Fruit fly (Drosophila melanogaster): ENCODE measurements around the gene Sfp24Bd.

Gene Sfp24Bd

DNA sequence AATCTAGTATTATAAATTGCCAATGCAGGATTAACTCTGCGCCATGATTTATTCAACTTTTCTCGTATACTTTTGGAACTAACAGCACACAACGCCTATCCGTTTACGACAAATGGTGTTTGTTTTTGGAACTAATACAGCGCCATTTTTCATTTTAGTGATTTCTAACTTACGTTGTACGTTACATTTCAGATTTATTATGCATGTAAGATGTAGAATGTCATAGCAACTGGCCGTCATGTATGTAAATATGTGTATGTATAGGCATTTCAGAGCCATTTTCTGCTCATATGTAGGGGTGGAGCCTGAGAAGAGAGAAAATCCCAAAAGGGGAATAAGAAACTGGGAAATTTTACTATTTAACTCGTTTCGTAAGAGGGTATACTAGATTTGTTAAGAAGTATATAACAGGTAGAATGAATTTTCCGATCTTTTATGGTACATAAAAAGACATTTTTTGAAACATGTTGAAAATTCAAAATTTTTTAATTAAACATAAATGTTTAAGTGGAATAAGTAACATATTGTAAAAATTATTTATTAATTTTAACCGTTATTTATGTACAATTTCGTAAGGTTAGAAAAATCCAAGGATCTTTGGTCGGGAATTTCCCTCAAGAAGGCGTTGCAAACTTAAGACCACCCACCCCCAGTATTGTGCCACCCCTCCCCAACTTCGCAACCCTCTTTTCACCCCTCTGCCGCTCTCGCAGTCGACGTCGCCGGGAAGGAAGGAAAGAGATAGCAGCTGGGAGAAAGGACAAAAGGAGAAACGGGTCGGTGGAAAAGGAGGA is 11.4 kb downstream of the Sfp24Bd start (continued):
- TF ChIP-seq CG11093 (GFP tag; IDR thresholded peaks at IDR 0.05) = 0 out of 3 replicates have a peak, but pooled peaks have one; percentile 31
- no peak for TF ChIP-seq gt (GFP tag; IDR thresholded peaks at IDR 0.05)
- TF ChIP-seq ash1 (GFP tag; optimal IDR thresholded peaks at IDR 0.05) = no peak
- TF ChIP-seq Camta (GFP tag; optimal IDR thresholded peaks at IDR 0.05) = peak; percentile 16
- TF ChIP-seq Antp (GFP tag; optimal IDR thresholded peaks at IDR 0.05) = peak; percentile 58
- TF ChIP-seq CG34376 (GFP tag; optimal IDR thresholded peaks at IDR 0.05) = peak; percentile 7
- peak; percentile 69 for TF ChIP-seq CG10321 (GFP tag; IDR thresholded peaks at IDR 0.05)
- TF ChIP-seq slou (GFP tag; optimal IDR thresholded peaks at IDR 0.05) = no peak
- TF ChIP-seq CG6854 (GFP tag; optimal IDR thresholded peaks at IDR 0.05) = no peak
- TF ChIP-seq CG8924 (tag; optimal IDR thresholded peaks at IDR 0.05) = peak; percentile 7
- no peak for TF ChIP-seq lov (optimal IDR thresholded peaks at IDR 0.05)
- no peak for TF ChIP-seq lov (GFP tag; IDR thresholded peaks at IDR 0.05)
- peak; percentile 55 for TF ChIP-seq Myb (GFP tag; optimal IDR thresholded peaks at IDR 0.05)
- no peak for TF ChIP-seq CG12299 (tag; optimal IDR thresholded peaks at IDR 0.05)
- TF ChIP-seq ac (GFP tag; optimal IDR thresholded peaks at IDR 0.05) = no peak
- peak; percentile 51 for TF ChIP-seq CG9817 (tag; optimal IDR thresholded peaks at IDR 0.05)
- no peak for TF ChIP-seq CG7786 (GFP tag; optimal IDR thresholded peaks at IDR 0.05)
- peak; percentile 72 for TF ChIP-seq abd-A (tag; optimal IDR thresholded peaks at IDR 0.05)
- TF ChIP-seq CG14050 (GFP tag; IDR thresholded peaks at IDR 0.05) = no peak
- no peak for TF ChIP-seq schlank (tag; optimal IDR thresholded peaks at IDR 0.05)
- TF ChIP-seq grau (tag; optimal IDR thresholded peaks at IDR 0.05) = peak; percentile 49
- TF ChIP-seq disco-r (GFP tag; optimal IDR thresholded peaks at IDR 0.05) = peak; percentile 10
- TF ChIP-seq CG18764 (GFP tag; optimal IDR thresholded peaks at IDR 0.05) = peak; percentile 36
- no peak for TF ChIP-seq klu (GFP tag; IDR thresholded peaks at IDR 0.05)
- TF ChIP-seq CG10543 (GFP tag; optimal IDR thresholded peaks at IDR 0.05) = no peak
- no peak for TF ChIP-seq Oli (tag; optimal IDR thresholded peaks at IDR 0.05)
- TF ChIP-seq CG1832 (GFP tag; optimal IDR thresholded peaks at IDR 0.05) = peak; percentile 73
- no peak for TF ChIP-seq tio (GFP tag; optimal IDR thresholded peaks at IDR 0.05)
- peak; percentile 53 for TF ChIP-seq D19A (tag; optimal IDR thresholded peaks at IDR 0.05)
- TF ChIP-seq fu2 (GFP tag; optimal IDR thresholded peaks at IDR 0.05) = no peak
- TF ChIP-seq CG11456 (GFP tag; IDR thresholded peaks at IDR 0.05) = peak; percentile 89
- peak in 1 of 2 experiments; percentile 75 for TF ChIP-seq insv (GFP tag; optimal IDR thresholded peaks at IDR 0.05)
- TF ChIP-seq CG3995 (GFP tag; optimal IDR thresholded peaks at IDR 0.05) = peak; percentile 61
- no peak for TF ChIP-seq corto (GFP tag; optimal IDR thresholded peaks at IDR 0.05)
- no peak for TF ChIP-seq CG31224 (GFP tag; IDR thresholded peaks at IDR 0.05)
- peak; percentile 21 for TF ChIP-seq vfl (GFP tag; optimal IDR thresholded peaks at IDR 0.05)
- TF ChIP-seq tx (GFP tag; optimal IDR thresholded peaks at IDR 0.05) = peak; percentile 56
- peak; percentile 54 for TF ChIP-seq kay (GFP tag; optimal IDR thresholded peaks at IDR 0.05)
- TF ChIP-seq emc (GFP tag; optimal IDR thresholded peaks at IDR 0.05) = no peak
- TF ChIP-seq Taf1 (GFP tag; IDR thresholded peaks at IDR 0.05) = no peak
- TF ChIP-seq Ada2b (GFP tag; IDR thresholded peaks at IDR 0.05) = no peak
- TF ChIP-seq ssp (GFP tag; IDR thresholded peaks at IDR 0.05) = peak; percentile 36; the same call in 1 of the 2 replicates
- no peak for TF ChIP-seq trh (GFP tag; optimal IDR thresholded peaks at IDR 0.05)
- TF ChIP-seq Trl (optimal IDR thresholded peaks at IDR 0.05) = peak; percentile 48 to 60
- peak; percentile 74 for TF ChIP-seq Trl (GFP tag; optimal IDR thresholded peaks at IDR 0.05)
- peak; percentile 57; the same call in 1 of the 4 replicates for TF ChIP-seq chinmo (GFP tag; IDR thresholded peaks at IDR 0.05; ENCODE audit: partially characterized antibody)
- TF ChIP-seq CG18262 (tag; optimal IDR thresholded peaks at IDR 0.05) = peak; percentile 50
- no peak for TF ChIP-seq CG15269 (tag; optimal IDR thresholded peaks at IDR 0.05)
- TF ChIP-seq onecut (GFP tag; IDR thresholded peaks at IDR 0.05) = peak; percentile 15; the same call in 1 of the 2 replicates
- peak; percentile 31 for TF ChIP-seq Dek (tag; optimal IDR thresholded peaks at IDR 0.05)
- TF ChIP-seq eyg (GFP tag; optimal IDR thresholded peaks at IDR 0.05) = no peak
